Fruit fly (Drosophila melanogaster) whole organism, embryonic: ENCODE results near the gene mbt.

Experiments used
- CG11723 ChIP-seq: fragments of 200-800 bp; sonication (Bioruptor generic); optimal IDR thresholded peaks from 2 replicates; lab custom pipeline; 2017; ENCODE audit warnings: missing biosample characterization, mild to moderate bottlenecking, missing genetic modification characterization
- CG14860 ChIP-seq: fragments of 200-800 bp; sonication (Bioruptor generic); IDR thresholded peaks from 3 replicates; pipeline ENCODE4 v1.3.6; 2022; ENCODE audit warnings: missing biosample characterization, missing genetic modification characterization; ENCODE audit not compliant: partially characterized antibody
- CG32767 ChIP-seq: fragments of 200-800 bp; sonication (Bioruptor generic); IDR thresholded peaks from 2 replicates; pipeline ENCODE4 v1.3.6; 2022; ENCODE audit warnings: missing biosample characterization, missing genetic modification characterization
- CG8924 ChIP-seq: fragments of 200-800 bp; optimal IDR thresholded peaks from 3 replicates; lab custom pipeline; 2019; ENCODE audit warnings: missing biosample characterization, mild to moderate bottlenecking, missing genetic modification characterization, moderate library complexity
- Gug ChIP-seq: fragments of 200-800 bp; sonication (Bioruptor generic); IDR thresholded peaks from 4 replicates; pipeline ENCODE4 v1.3.6; 2022; ENCODE audit warnings: missing biosample characterization, missing genetic modification characterization
- Hmr ChIP-seq: fragments of 200-800 bp; sonication (Bioruptor generic); optimal IDR thresholded peaks from 3 replicates; lab custom pipeline; 2017; ENCODE audit warnings: mild to moderate bottlenecking, missing biosample characterization, missing genetic modification reagents, missing genetic modification characterization
- Sin3A ChIP-seq: fragments of >200 bp; optimal IDR thresholded peaks from 2 replicates; lab custom pipeline; 2018
- Sox102F ChIP-seq: fragments of 200-800 bp; sonication (Bioruptor generic); optimal IDR thresholded peaks from 2 replicates; lab custom pipeline; 2018; ENCODE audit warnings: missing biosample characterization, mild to moderate bottlenecking, missing genetic modification characterization, moderate library complexity
- Ssrp ChIP-seq: fragments of 200-800 bp; sonication (Bioruptor generic); optimal IDR thresholded peaks from 2 replicates; lab custom pipeline; 2018; ENCODE audit warnings: missing biosample characterization, mild to moderate bottlenecking, missing genetic modification characterization, moderate library complexity
- crc ChIP-seq: fragments of 200-800 bp; sonication (Bioruptor generic); optimal IDR thresholded peaks from 2 replicates; lab custom pipeline; 2016; ENCODE audit warnings: missing biosample characterization, missing genetic modification characterization
- kay ChIP-seq: fragments of 200-800 bp; sonication (Bioruptor generic); optimal IDR thresholded peaks from 2 replicates; lab custom pipeline; 2016; ENCODE audit warnings: missing biosample characterization, missing genetic modification characterization
- nerfin-2 ChIP-seq: fragments of 200-800 bp; sonication (Bioruptor generic); IDR thresholded peaks from 2 replicates; pipeline ENCODE4 v1.3.6; 2022; ENCODE audit warnings: missing biosample characterization, missing genetic modification characterization; ENCODE audit not compliant: partially characterized antibody
- pan ChIP-seq, 4 experiments: fragments of >200 bp in 3 of 4; fragments of 200-800 bp in 1 of 4; sonication (Bioruptor generic) in 1 of 4; optimal IDR thresholded peaks in 3 of 4; IDR thresholded peaks in 1 of 4; 2 replicates each; pipeline versions ENCODE4 v1.3.6 to Lab custom; 2017 to 2022; ENCODE audit warnings: missing biosample characterization in 2 of 4, missing genetic modification characterization in 2 of 4, mixed read lengths in 1 of 4
- sna ChIP-seq: fragments of 200-800 bp; sonication (Bioruptor generic); IDR thresholded peaks from 2 replicates; pipeline ENCODE4 v1.3.6; 2022; ENCODE audit warnings: missing biosample characterization, missing genetic modification characterization; ENCODE audit not compliant: partially characterized antibody

- no peak for TF ChIP-seq kay (GFP tag; lab: Kevin White, UChicago)
- TF ChIP-seq Hmr, result no peak
- TF ChIP-seq Gug (GFP tag; lab: Robert Waterston, UW), result no peak
- no peak for TF ChIP-seq CG11723 (GFP tag; lab: Kevin White, UChicago)
- no peak for TF ChIP-seq sna
- TF ChIP-seq nerfin-2 (GFP tag; lab: Robert Waterston, UW), result no peak
- TF ChIP-seq Ssrp (tag; lab: Kevin White, UChicago), result no peak
- TF ChIP-seq CG32767 (GFP tag; lab: Robert Waterston, UW), result no peak
- TF ChIP-seq CG14860, result no peak
- TF ChIP-seq crc (GFP tag; lab: Kevin White, UChicago), result no peak
- TF ChIP-seq CG8924 (tag; lab: Kevin White, UChicago), result no peak
- no peak for TF ChIP-seq Sox102F (GFP tag; lab: Kevin White, UChicago)
- TF ChIP-seq pan (optimal IDR thresholded peaks at IDR 0.05; lab: Kevin White, UChicago), result no peak
- no peak for TF ChIP-seq pan (GFP tag; optimal IDR thresholded peaks at IDR 0.05 in 1 of 2, IDR thresholded peaks at IDR 0.05 in 1 of 2)
- no peak for TF ChIP-seq Sin3A (lab: Kevin White, UChicago)
Observed at dm6 chrX:16599770-16600169, 10.7 kb upstream of the mbt start.
